Fruit fly (Drosophila melanogaster): ENCODE data around the gene Smox.
A peak's percentile ranks its signal among the peaks of the same experiment; 100 is the strongest.

Gene Smox

DNA sequence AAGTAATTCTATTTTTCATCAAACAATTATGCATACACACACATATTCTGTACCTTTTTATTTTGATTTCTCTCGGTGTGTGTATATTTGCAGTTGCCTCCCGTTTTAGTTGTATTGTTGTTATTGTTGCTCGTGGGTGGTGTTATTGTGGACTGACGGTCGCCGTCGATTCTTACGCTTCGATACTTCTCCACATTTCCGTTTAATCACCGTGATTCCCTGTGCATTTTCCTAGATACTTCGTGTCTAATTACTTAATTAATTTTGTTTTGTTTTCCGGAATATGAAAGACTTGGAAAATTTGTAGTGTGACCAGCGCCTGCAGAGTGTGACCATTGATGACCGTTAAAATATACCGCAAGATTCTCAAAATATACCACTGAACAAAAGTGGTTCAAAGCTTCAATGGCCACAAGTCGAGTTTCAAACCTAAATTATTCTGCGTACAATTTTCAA is 48.3 kb downstream of the Smox start, which contains the start of gene UbcE2H (continued):
- TF ChIP-seq Hr4 (GFP tag; optimal IDR thresholded peaks at IDR 0.05) (no peak), esn (GFP tag; optimal IDR thresholded peaks at IDR 0.05) (peak; percentile 6), Sox14 (GFP tag; optimal IDR thresholded peaks at IDR 0.05) (no peak), CG32006 (GFP tag; optimal IDR thresholded peaks at IDR 0.05) (no peak), net (GFP tag; optimal IDR thresholded peaks at IDR 0.05) (peak; percentile 18), acj6 (GFP tag; optimal IDR thresholded peaks at IDR 0.05) (no peak), CG11902 (GFP tag; optimal IDR thresholded peaks at IDR 0.05) (no peak), CG9139 (GFP tag; optimal IDR thresholded peaks at IDR 0.05) (no peak), topi (GFP tag; optimal IDR thresholded peaks at IDR 0.05) (peak; percentile 47), Hr38 (GFP tag; optimal IDR thresholded peaks at IDR 0.05) (no peak), Blimp-1 (GFP tag; optimal IDR thresholded peaks at IDR 0.05) (no peak), CG8632 (GFP tag; optimal IDR thresholded peaks at IDR 0.05) (no peak), CG4318 (GFP tag; optimal IDR thresholded peaks at IDR 0.05) (no peak), CG34406 (GFP tag; optimal IDR thresholded peaks at IDR 0.05) (no peak), Lpt (GFP tag; optimal IDR thresholded peaks at IDR 0.05) (no peak), CG6808 (GFP tag; optimal IDR thresholded peaks at IDR 0.05) (no peak), CG6854 (GFP tag; optimal IDR thresholded peaks at IDR 0.05) (peak; percentile 12), fkh (GFP tag; optimal IDR thresholded peaks at IDR 0.05) (peak; percentile 65), ss (GFP tag; optimal IDR thresholded peaks at IDR 0.05) (no peak), spab (GFP tag; optimal IDR thresholded peaks at IDR 0.05) (no peak), Ets96B (tag; optimal IDR thresholded peaks at IDR 0.05) (no peak)

DNA sequence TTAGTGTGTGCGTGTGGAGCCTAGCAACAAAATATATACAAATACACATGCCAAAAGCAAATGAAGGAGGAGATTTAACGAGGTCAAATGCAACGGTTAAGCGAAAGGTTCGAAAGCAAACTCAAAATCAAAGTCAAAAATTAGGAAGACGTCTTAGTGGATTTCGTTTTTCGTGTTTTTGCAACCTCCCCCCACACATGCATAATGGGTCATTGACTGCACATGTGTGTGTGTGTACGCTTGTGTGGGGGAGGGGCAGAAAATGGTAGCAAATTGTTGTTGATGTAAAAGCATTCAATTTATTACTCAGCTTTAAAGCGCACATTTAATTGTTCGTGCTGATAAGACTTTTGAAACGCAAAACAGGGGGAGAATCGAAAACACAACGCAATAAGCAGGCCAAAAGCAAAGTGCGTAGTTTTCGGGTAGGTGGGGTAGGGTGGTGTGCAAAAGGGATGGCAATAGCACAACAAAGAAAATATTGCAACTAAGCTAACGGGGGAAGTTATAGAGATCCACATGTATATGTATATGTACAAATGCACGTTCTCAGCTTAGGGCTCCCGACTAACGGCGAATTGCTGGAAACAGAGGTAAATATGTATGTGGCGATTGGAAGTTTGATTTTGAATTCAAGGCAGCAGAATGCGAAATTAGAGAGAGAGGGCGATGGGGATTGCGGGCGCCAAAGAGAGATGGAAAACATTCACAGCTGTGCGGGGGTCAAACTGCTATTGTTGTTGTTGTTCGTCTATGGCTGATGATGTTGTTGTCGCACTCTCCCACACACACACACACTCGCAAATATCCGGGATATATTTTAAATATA is 49.0 kb downstream of the Smox start:
- TF ChIP-seq Sox15 (GFP tag; optimal IDR thresholded peaks at IDR 0.05) (no peak), CG10669 (GFP tag; optimal IDR thresholded peaks at IDR 0.05) (no peak), topi (GFP tag; optimal IDR thresholded peaks at IDR 0.05) (no peak), dac (GFP tag; optimal IDR thresholded peaks at IDR 0.05) (no peak), pdm3 (GFP tag; optimal IDR thresholded peaks at IDR 0.05) (no peak), achi (GFP tag; optimal IDR thresholded peaks at IDR 0.05) (no peak), Blimp-1 (GFP tag; optimal IDR thresholded peaks at IDR 0.05) (no peak), OdsH (GFP tag; optimal IDR thresholded peaks at IDR 0.05) (no peak), Sox102F (GFP tag; optimal IDR thresholded peaks at IDR 0.05) (no peak), Hr38 (GFP tag; optimal IDR thresholded peaks at IDR 0.05) (no peak), svp (GFP tag) (peak; percentile 91), net (GFP tag; optimal IDR thresholded peaks at IDR 0.05) (no peak), Hr4 (GFP tag; optimal IDR thresholded peaks at IDR 0.05) (peak; percentile 9), Ets21C (GFP tag; optimal IDR thresholded peaks at IDR 0.05) (no peak), Eip75B (GFP tag; optimal IDR thresholded peaks at IDR 0.05) (no peak), CG9139 (GFP tag; optimal IDR thresholded peaks at IDR 0.05) (peak; percentile 38), Hr39 (GFP tag; optimal IDR thresholded peaks at IDR 0.05) (no peak), CG6792 (GFP tag; optimal IDR thresholded peaks at IDR 0.05) (no peak), CG4318 (GFP tag; optimal IDR thresholded peaks at IDR 0.05) (no peak), fkh (GFP tag; optimal IDR thresholded peaks at IDR 0.05) (no peak), Sox14 (GFP tag; optimal IDR thresholded peaks at IDR 0.05) (peak; percentile 59), CG3032 (tag; optimal IDR thresholded peaks at IDR 0.05) (no peak), CG8632 (GFP tag; optimal IDR thresholded peaks at IDR 0.05) (peak; percentile 11), vri (GFP tag; optimal IDR thresholded peaks at IDR 0.05) (peak; percentile 42), CG16779 (tag; optimal IDR thresholded peaks at IDR 0.05) (no peak), esn (GFP tag; optimal IDR thresholded peaks at IDR 0.05) (no peak), lz (GFP tag; optimal IDR thresholded peaks at IDR 0.05) (no peak), Met (GFP tag; optimal IDR thresholded peaks at IDR 0.05) (no peak), spab (GFP tag; optimal IDR thresholded peaks at IDR 0.05) (no peak), dsx (GFP tag; optimal IDR thresholded peaks at IDR 0.05; ENCODE audit: poor library complexity, severe bottlenecking) (no peak), CG15336 (GFP tag; IDR thresholded peaks at IDR 0.05) (no peak), ss (GFP tag; optimal IDR thresholded peaks at IDR 0.05) (no peak), CG6854 (GFP tag; optimal IDR thresholded peaks at IDR 0.05) (no peak), Eip93F (GFP tag; optimal IDR thresholded peaks at IDR 0.05) (no peak), Eip78C (GFP tag) (peak; percentile 77), fd59A (GFP tag; optimal IDR thresholded peaks at IDR 0.05) (no peak), eg (GFP tag; IDR thresholded peaks at IDR 0.05) (0 out of 3 replicates have a peak, but pooled peaks have one; percentile 32), fd85E (GFP tag; optimal IDR thresholded peaks at IDR 0.05) (no peak), CG3919 (GFP tag; optimal IDR thresholded peaks at IDR 0.05) (no peak), Gug (GFP tag; IDR thresholded peaks at IDR 0.05) (no peak)

All from whole organism, prepupa.